Worm (Caenorhabditis elegans) whole organism, late embryonic: ENCODE measurements around the gene pstk-1.

Experiments
- F13H6.1 ChIP-seq: sonication (generic microtip); optimal IDR thresholded peaks from 2 replicates; lab custom pipeline; 2016; ENCODE audit warnings: missing genetic modification characterization, missing compliant biosample characterization
- Y22D7AL.16 ChIP-seq: sonication (generic microtip); optimal IDR thresholded peaks from 2 replicates; lab custom pipeline; 2016; ENCODE audit warnings: missing genetic modification characterization, missing compliant biosample characterization
- ahr-1 ChIP-seq: sonication (generic microtip); optimal IDR thresholded peaks from 2 replicates; lab custom pipeline; 2016; ENCODE audit warnings: missing genetic modification characterization, missing compliant biosample characterization
- ceh-14 ChIP-seq: sonication (generic microtip); optimal IDR thresholded peaks from 2 replicates; lab custom pipeline; 2016; ENCODE audit warnings: missing genotype, missing genetic modification characterization, missing compliant biosample characterization
- ceh-19 ChIP-seq: fragments of 200-800 bp; sonication (Bioruptor generic); optimal IDR thresholded peaks from 2 replicates; lab custom pipeline; 2018; ENCODE audit warnings: mild to moderate bottlenecking, missing genetic modification characterization, missing compliant biosample characterization
- ceh-2 ChIP-seq: sonication (generic microtip); optimal IDR thresholded peaks from 2 replicates; lab custom pipeline; 2016; ENCODE audit warnings: missing genotype, missing genetic modification characterization, missing compliant biosample characterization
- ceh-30 ChIP-seq: fragments of 150-350 bp; optimal IDR thresholded peaks from 2 replicates; lab custom pipeline; 2014; ENCODE audit warnings: missing biosample characterization, missing genetic modification characterization
- ceh-31 ChIP-seq: sonication (generic microtip); optimal IDR thresholded peaks from 2 replicates; lab custom pipeline; 2016; ENCODE audit warnings: missing genetic modification characterization, missing compliant biosample characterization
- ceh-34 ChIP-seq: sonication (generic microtip); optimal IDR thresholded peaks from 2 replicates; lab custom pipeline; 2016; ENCODE audit warnings: mild to moderate bottlenecking, missing genetic modification characterization, missing compliant biosample characterization
- ceh-45 ChIP-seq: fragments of 200-800 bp; sonication (Bioruptor generic); IDR thresholded peaks from 2 replicates; pipeline ENCODE4 v1.3.6; 2022; ENCODE audit warnings: missing genetic modification reagents, missing genetic modification characterization, missing compliant biosample characterization
- ceh-48 ChIP-seq: sonication (generic microtip); optimal IDR thresholded peaks from 2 replicates; lab custom pipeline; 2016; ENCODE audit warnings: missing genetic modification characterization, inconsistent platforms, missing compliant biosample characterization
- ceh-6 ChIP-seq: fragments of 200-800 bp; sonication (Bioruptor generic); optimal IDR thresholded peaks from 2 replicates; lab custom pipeline; 2018; ENCODE audit warnings: mild to moderate bottlenecking, missing genetic modification characterization, missing compliant biosample characterization
- che-1 ChIP-seq: sonication (generic microtip); optimal IDR thresholded peaks from 2 replicates; lab custom pipeline; 2016; ENCODE audit warnings: mild to moderate bottlenecking, missing genetic modification characterization, missing compliant biosample characterization
- dmd-4 ChIP-seq: sonication (generic microtip); optimal IDR thresholded peaks from 2 replicates; lab custom pipeline; 2016; ENCODE audit warnings: borderline replicate concordance, missing genetic modification characterization, missing compliant biosample characterization
- dve-1 ChIP-seq: sonication (generic microtip); optimal IDR thresholded peaks from 2 replicates; lab custom pipeline; 2017; ENCODE audit warnings: antibody characterized with exemption, mild to moderate bottlenecking, missing genetic modification characterization, missing compliant biosample characterization
- elt-2 ChIP-seq: sonication (generic microtip); optimal IDR thresholded peaks from 2 replicates; lab custom pipeline; 2016; ENCODE audit warnings: missing genetic modification reagents, missing genetic modification characterization, missing compliant biosample characterization
- eyg-1 ChIP-seq: sonication (generic microtip); optimal IDR thresholded peaks from 2 replicates; lab custom pipeline; 2016; ENCODE audit warnings: missing genotype, missing genetic modification characterization, missing compliant biosample characterization
- fax-1 ChIP-seq: sonication (generic microtip); optimal IDR thresholded peaks from 2 replicates; lab custom pipeline; 2016; ENCODE audit warnings: missing genotype, missing genetic modification characterization, missing compliant biosample characterization
- hlh-13 ChIP-seq: fragments of 200-800 bp; sonication (Bioruptor generic); optimal IDR thresholded peaks from 2 replicates; lab custom pipeline; 2018; ENCODE audit warnings: mild to moderate bottlenecking, missing genetic modification characterization, missing compliant biosample characterization
- hlh-15 ChIP-seq: sonication (generic microtip); optimal IDR thresholded peaks from 2 replicates; lab custom pipeline; 2016; ENCODE audit warnings: missing genetic modification characterization, missing compliant biosample characterization
- hlh-30 ChIP-seq: sonication (generic microtip); optimal IDR thresholded peaks from 2 replicates; lab custom pipeline; 2017; ENCODE audit warnings: antibody characterized with exemption, missing genetic modification characterization, missing compliant biosample characterization; ENCODE audit not compliant: insufficient read depth
- hlh-6 ChIP-seq: sonication (generic microtip); optimal IDR thresholded peaks from 2 replicates; lab custom pipeline; 2016; ENCODE audit warnings: missing genotype, missing genetic modification characterization, missing compliant biosample characterization
- lim-6 ChIP-seq: sonication (generic microtip); optimal IDR thresholded peaks from 2 replicates; lab custom pipeline; 2016; ENCODE audit warnings: missing genetic modification characterization, missing compliant biosample characterization
- madf-2 ChIP-seq: sonication (generic microtip); optimal IDR thresholded peaks from 2 replicates; lab custom pipeline; 2017; ENCODE audit warnings: missing genetic modification characterization, missing compliant biosample characterization
- nfya-1 ChIP-seq: sonication (generic microtip); optimal IDR thresholded peaks from 2 replicates; lab custom pipeline; 2017; ENCODE audit warnings: missing genetic modification characterization, mild to moderate bottlenecking, missing compliant biosample characterization, antibody characterized with exemption, moderate library complexity
- nhr-11 ChIP-seq: fragments of 150-350 bp; optimal IDR thresholded peaks from 2 replicates; lab custom pipeline; 2014; ENCODE audit warnings: missing biosample characterization, missing genetic modification characterization
- nhr-232 ChIP-seq: sonication (generic microtip); optimal IDR thresholded peaks from 2 replicates; lab custom pipeline; 2016; ENCODE audit warnings: missing genetic modification characterization, missing compliant biosample characterization
- pag-3 ChIP-seq: sonication (generic microtip); optimal IDR thresholded peaks from 2 replicates; lab custom pipeline; 2016; ENCODE audit warnings: missing compliant biosample characterization, missing genetic modification characterization, borderline replicate concordance
- pat-9 ChIP-seq: fragments of 200-800 bp; sonication (Bioruptor generic); optimal IDR thresholded peaks from 2 replicates; lab custom pipeline; 2018; ENCODE audit warnings: mild to moderate bottlenecking, missing genetic modification characterization, moderate library complexity, missing compliant biosample characterization
- pax-1 ChIP-seq: fragments of 150-350 bp; optimal IDR thresholded peaks from 2 replicates; lab custom pipeline; 2014; ENCODE audit warnings: missing biosample characterization, missing genetic modification characterization
- pha-4 ChIP-seq: fragments of 150-350 bp; optimal IDR thresholded peaks from 2 replicates; lab custom pipeline; 2018; ENCODE audit warnings: missing biosample characterization, missing genetic modification reagents, missing genetic modification characterization
- ref-2 ChIP-seq: sonication (generic microtip); optimal IDR thresholded peaks from 2 replicates; lab custom pipeline; 2016; ENCODE audit warnings: missing genetic modification characterization, missing compliant biosample characterization
- rnt-1 ChIP-seq: sonication (generic microtip); optimal IDR thresholded peaks from 2 replicates; lab custom pipeline; 2016; ENCODE audit warnings: missing genetic modification characterization, missing compliant biosample characterization
- sox-4 ChIP-seq: sonication (generic microtip); optimal IDR thresholded peaks from 2 replicates; lab custom pipeline; 2017; ENCODE audit warnings: mild to moderate bottlenecking, missing genetic modification characterization, inconsistent platforms, missing compliant biosample characterization
- syd-9 ChIP-seq: sonication (generic microtip); optimal IDR thresholded peaks from 2 replicates; lab custom pipeline; 2016; ENCODE audit warnings: mild to moderate bottlenecking, missing genetic modification characterization, moderate library complexity, missing compliant biosample characterization
- tbx-2 ChIP-seq: sonication (generic microtip); optimal IDR thresholded peaks from 2 replicates; lab custom pipeline; 2016; ENCODE audit warnings: missing genetic modification characterization, missing compliant biosample characterization
- ttx-3 ChIP-seq: sonication (generic microtip); optimal IDR thresholded peaks from 2 replicates; lab custom pipeline; 2016; ENCODE audit warnings: missing genetic modification reagents, missing genetic modification characterization, missing compliant biosample characterization
- unc-3 ChIP-seq, 2 experiments: fragments of 200-800 bp in 1 of 2; sonication (Bioruptor generic) in 1 of 2; sonication (generic microtip) in 1 of 2; conservative IDR thresholded peaks in 1 of 2; optimal IDR thresholded peaks in 1 of 2; 2 replicates each; pipeline versions ENCODE4 v1.3.6 to Lab custom; 2016 to 2022; ENCODE audit warnings: missing compliant biosample characterization in 2 of 2, missing genetic modification characterization in 2 of 2, missing genetic modification reagents in 1 of 2
- unc-42 ChIP-seq: sonication (generic microtip); optimal IDR thresholded peaks from 2 replicates; lab custom pipeline; 2016; ENCODE audit warnings: missing genotype, missing genetic modification characterization, missing compliant biosample characterization
- unc-55 ChIP-seq: sonication (generic microtip); optimal IDR thresholded peaks from 2 replicates; lab custom pipeline; 2017; ENCODE audit warnings: missing biosample characterization, missing genetic modification reagents, missing genetic modification characterization
- unc-86 ChIP-seq: sonication (generic microtip); optimal IDR thresholded peaks from 2 replicates; lab custom pipeline; 2016; ENCODE audit warnings: missing genetic modification characterization, missing compliant biosample characterization
- zip-5 ChIP-seq: sonication (generic microtip); optimal IDR thresholded peaks from 2 replicates; lab custom pipeline; 2016; ENCODE audit warnings: missing genetic modification characterization, missing compliant biosample characterization

Gene pstk-1

DNA sequence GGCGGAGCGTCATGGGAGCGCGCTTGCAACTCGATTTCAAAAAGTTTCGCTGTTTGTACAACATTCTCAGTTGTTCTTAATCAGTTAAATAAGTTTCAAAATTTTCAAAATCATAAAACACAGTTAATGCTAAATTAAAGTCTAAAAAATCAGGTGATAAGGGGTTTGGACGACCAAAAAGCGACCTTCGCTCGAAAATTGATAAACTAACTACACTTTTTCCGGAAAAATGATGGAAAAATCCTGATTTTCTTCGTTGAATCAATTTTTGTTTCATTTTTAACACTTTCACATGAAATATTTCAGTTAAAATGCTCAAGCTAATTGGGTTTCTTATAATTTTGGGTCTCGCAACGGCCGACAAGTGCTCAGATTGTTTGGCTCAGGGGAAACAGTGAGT is 36.2 kb upstream of the pstk-1 start, which contains the start of gene Y49E10.16:
TSS of gene Y49E10.16 (plus strand) at position 301 of the 400 bp plus-strand sequence.
- TF ChIP-seq fax-1 (no peak), dmd-4 (no peak), ceh-31 (tag; lab: Kevin White, UChicago) (no peak), unc-42 (tag; lab: Kevin White, UChicago) (no peak), dve-1 (tag; lab: Kevin White, UChicago) (no peak), hlh-15 (no peak), eyg-1 (tag; lab: Kevin White, UChicago) (no peak), madf-2 (tag; lab: Kevin White, UChicago) (no peak)

ce11 chrIII:12434104-12434503 is 32.3 kb upstream of the pstk-1 start, which contains the start of gene Y49E10.27:
Y49E10.27 (plus strand) TSS chrIII:12434404.
- TF ChIP-seq che-1 (no peak), zip-5 (tag; lab: Kevin White, UChicago) (no peak), ceh-6 (GFP tag; lab: Kevin White, UChicago) (no peak), syd-9 (tag; lab: Kevin White, UChicago) (no peak), Y22D7AL.16 (tag; lab: Kevin White, UChicago) (no peak), ceh-14 (tag; lab: Kevin White, UChicago) (no peak), F13H6.1 (tag; lab: Kevin White, UChicago) (no peak), rnt-1 (tag; lab: Kevin White, UChicago) (no peak), ref-2 (tag; lab: Kevin White, UChicago) (no peak), ceh-31 (tag; lab: Kevin White, UChicago) (no peak), tbx-2 (no peak), hlh-30 (tag; lab: Kevin White, UChicago) (no peak), nfya-1 (tag; lab: Kevin White, UChicago) (no peak)
- TF ChIP-seq, all 69 proteins: peak for 0

DNA sequence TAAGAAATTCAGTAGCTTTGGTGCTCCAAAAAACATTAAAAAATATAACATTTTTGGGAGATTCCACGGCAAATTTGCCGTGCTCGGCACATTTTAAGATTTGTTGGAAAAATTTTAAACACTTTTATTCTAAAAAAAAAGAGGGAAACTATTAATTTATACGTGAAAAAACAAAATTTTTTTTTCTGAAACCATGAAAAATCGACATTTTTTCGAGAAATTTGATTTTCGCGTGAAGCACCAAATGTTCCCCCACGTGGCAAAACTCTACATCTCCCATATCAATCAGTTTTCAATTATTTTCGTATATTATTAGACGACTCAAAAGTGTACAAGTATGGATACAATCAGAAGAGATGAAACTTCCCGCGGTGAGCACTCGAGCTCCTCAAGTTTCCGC is 30.2 kb upstream of the pstk-1 start, which contains the start of gene fbxa-218:
TSS of gene fbxa-218 (plus strand) at position 301 of the 400 bp plus-strand sequence.
- TF ChIP-seq ceh-45 (GFP tag; lab: Robert Waterston, UW) (no peak), eyg-1 (tag; lab: Kevin White, UChicago) (no peak), sox-4 (tag; lab: Kevin White, UChicago) (no peak), hlh-13 (GFP tag; lab: Kevin White, UChicago) (no peak), unc-3 (GFP tag; conservative IDR thresholded peaks at IDR 0.05; lab: Robert Waterston, UW) (no peak), unc-3 (tag; optimal IDR thresholded peaks at IDR 0.05; lab: Kevin White, UChicago) (no peak), elt-2 (tag; lab: Kevin White, UChicago) (no peak), pat-9 (tag; lab: Kevin White, UChicago) (no peak), pax-1 (no peak), unc-55 (no peak), ttx-3 (tag; lab: Kevin White, UChicago) (no peak), ceh-2 (tag; lab: Kevin White, UChicago) (no peak), ceh-31 (tag; lab: Kevin White, UChicago) (no peak), lim-6 (no peak), ahr-1 (tag; lab: Kevin White, UChicago) (no peak), Y22D7AL.16 (tag; lab: Kevin White, UChicago) (no peak), nhr-232 (tag; lab: Kevin White, UChicago) (no peak), unc-86 (tag; lab: Kevin White, UChicago) (no peak), pha-4 (tag; lab: Kevin White, UChicago) (no peak), ceh-48 (no peak), madf-2 (tag; lab: Kevin White, UChicago) (no peak)

- no peak for TF ChIP-seq hlh-30 (tag; lab: Kevin White, UChicago)
- TF ChIP-seq F13H6.1 (tag; lab: Kevin White, UChicago), result no peak
- TF ChIP-seq ceh-6 (GFP tag; lab: Kevin White, UChicago), result no peak
- no peak for TF ChIP-seq ceh-34
- no peak for TF ChIP-seq ceh-19
- no peak for TF ChIP-seq nhr-11 (tag; lab: Kevin White, UChicago)
- no peak for TF ChIP-seq ceh-30 (tag; lab: Kevin White, UChicago)
- no peak for TF ChIP-seq pag-3
- TF ChIP-seq hlh-6, result no peak
- TF ChIP-seq, all 69 proteins: peak for 0
Measured at ce11 chrIII:12437020-12437419, 29.4 kb upstream of the pstk-1 start.
